Worm (Caenorhabditis elegans): ENCODE data around the gene C33H5.1.

C33H5.1 gene

ce11 chrIV:7790801-7791588 lies 17.7 kb upstream of the C33H5.1 start, which contains the start of gene rsp-6 (continued):
- TF ChIP-seq lsl-1 (GFP tag; optimal IDR thresholded peaks at IDR 0.05) (peak; percentile 96), nhr-90 (tag; optimal IDR thresholded peaks at IDR 0.05) (peak; percentile 19), ets-4 (GFP tag; optimal IDR thresholded peaks at IDR 0.05) (no peak), unc-62 (GFP tag; optimal IDR thresholded peaks at IDR 0.05) (no peak), hmg-20 (GFP tag; IDR thresholded peaks at IDR 0.05) (no peak), tbx-9 (tag; optimal IDR thresholded peaks at IDR 0.05; ENCODE audit: borderline replicate concordance) (no peak), let-607 (tag; optimal IDR thresholded peaks at IDR 0.05) (peak in 1 of 2 experiments; percentile 60), C17E4.6 (GFP tag; IDR thresholded peaks at IDR 0.05) (peak; percentile 43; the same call in 1 of the 2 replicates), B0261.1 (tag; optimal IDR thresholded peaks at IDR 0.05) (no peak), rec-8 (tag; optimal IDR thresholded peaks at IDR 0.05) (no peak), attf-5 (GFP tag; optimal IDR thresholded peaks at IDR 0.05) (peak; percentile 59), sdz-38 (tag; optimal IDR thresholded peaks at IDR 0.05) (no peak), K11D2.4 (GFP tag; IDR thresholded peaks at IDR 0.05) (no peak), ztf-22 (GFP tag; optimal IDR thresholded peaks at IDR 0.05) (no peak), hrde-1 (tag; optimal IDR thresholded peaks at IDR 0.05; ENCODE audit: borderline replicate concordance) (no peak), nhr-80 (tag; optimal IDR thresholded peaks at IDR 0.05) (peak; percentile 17), F33H1.4 (GFP tag; IDR thresholded peaks at IDR 0.05) (peak; percentile 94), zim-3 (tag; optimal IDR thresholded peaks at IDR 0.05) (no peak), gei-17 (GFP tag; optimal IDR thresholded peaks at IDR 0.05) (no peak), ZK185.1 (tag; optimal IDR thresholded peaks at IDR 0.05; ENCODE audit: poor library complexity, severe bottlenecking) (peak; percentile 82), pbrm-1 (GFP tag; IDR thresholded peaks at IDR 0.05) (0 out of 2 replicates have a peak, but pooled peaks have one; percentile 67), ccch-3 (GFP tag; optimal IDR thresholded peaks at IDR 0.05) (no peak), ztf-26 (tag; optimal IDR thresholded peaks at IDR 0.05) (no peak), ceh-40 (GFP tag; IDR thresholded peaks at IDR 0.05) (no peak), dox-1 (GFP tag; IDR thresholded peaks at IDR 0.05) (peak; percentile 84), ceh-91 (GFP tag; IDR thresholded peaks at IDR 0.05) (peak; percentile 90), attf-6 (GFP tag; IDR thresholded peaks at IDR 0.05) (no peak; the same call in 1 of the 2 replicates), hlh-12 (tag; optimal IDR thresholded peaks at IDR 0.05) (no peak), unc-130 (GFP tag; optimal IDR thresholded peaks at IDR 0.05) (peak; percentile 66), snpc-1.3 (tag; optimal IDR thresholded peaks at IDR 0.05; ENCODE audit: insufficient read depth) (peak; percentile 80), sea-2 (GFP tag; IDR thresholded peaks at IDR 0.05) (no peak), dpl-1 (GFP tag; optimal IDR thresholded peaks at IDR 0.05) (peak; percentile 93), attf-3 (GFP tag; conservative IDR thresholded peaks at IDR 0.05) (peak; percentile 30; the same call in 1 of the 2 replicates), Y53F4B.3 (GFP tag; IDR thresholded peaks at IDR 0.05) (no peak), nfyb-1 (GFP tag; IDR thresholded peaks at IDR 0.05) (peak; percentile 77), lin-35 (GFP tag; optimal IDR thresholded peaks at IDR 0.05) (peak; percentile 14 to 92 (median 56)), mel-28 (tag; optimal IDR thresholded peaks at IDR 0.05; ENCODE audit: borderline replicate concordance) (no peak), ceh-58 (GFP tag; IDR thresholded peaks at IDR 0.05) (no peak), aptf-2 (GFP tag; conservative IDR thresholded peaks at IDR 0.05) (peak; percentile 29; the same call in 1 of the 2 replicates), Y67H2A.10 (GFP tag; conservative IDR thresholded peaks at IDR 0.05) (peak; percentile 18; the same call in 1 of the 2 replicates), aptf-3 (GFP tag; IDR thresholded peaks at IDR 0.05) (no peak), K12H6.12 (tag; optimal IDR thresholded peaks at IDR 0.05) (peak; percentile 73), F23B12.7 (tag; optimal IDR thresholded peaks at IDR 0.05; ENCODE audit: insufficient read depth) (peak; percentile 81), tlf-1 (GFP tag; optimal IDR thresholded peaks at IDR 0.05) (peak; percentile 88), ztf-25 (GFP tag; IDR thresholded peaks at IDR 0.05) (no peak), B0035.1 (tag; optimal IDR thresholded peaks at IDR 0.05) (no peak)
